Fruit fly (Drosophila melanogaster) whole organism, adult: Measurements from ENCODE around the gene Myc.
A peak's percentile ranks its signal among the peaks of the same experiment; 100 is the strongest.

Experiments used
- CG11617 ChIP-seq: fragments of 200-800 bp; sonication (Bioruptor generic); optimal IDR thresholded peaks from 2 replicates; lab custom pipeline; 2017; ENCODE audit warnings: mild to moderate bottlenecking, missing biosample characterization, missing genetic modification reagents, missing genetic modification characterization
- CG12768 ChIP-seq: fragments of 200-800 bp; sonication (Bioruptor generic); optimal IDR thresholded peaks from 2 replicates; lab custom pipeline; 2017; ENCODE audit warnings: missing biosample characterization, missing genetic modification characterization, mild to moderate bottlenecking, moderate library complexity, missing genetic modification reagents
- CG14711 ChIP-seq: fragments of 200-800 bp; sonication (Bioruptor generic); optimal IDR thresholded peaks from 2 replicates; lab custom pipeline; 2018; ENCODE audit warnings: missing biosample characterization, mild to moderate bottlenecking, missing genetic modification characterization, moderate library complexity
- CG1620 ChIP-seq: fragments of 200-800 bp; sonication (Bioruptor generic); optimal IDR thresholded peaks from 2 replicates; lab custom pipeline; 2016; ENCODE audit warnings: missing biosample characterization, missing genetic modification characterization
- CG33017 ChIP-seq: fragments of 200-800 bp; sonication (Bioruptor generic); optimal IDR thresholded peaks from 2 replicates; lab custom pipeline; 2018; ENCODE audit warnings: missing biosample characterization, mild to moderate bottlenecking, missing genetic modification characterization, moderate library complexity
- CG5204 ChIP-seq: fragments of 200-800 bp; sonication (Bioruptor generic); optimal IDR thresholded peaks from 2 replicates; lab custom pipeline; 2016; ENCODE audit warnings: missing biosample characterization, missing genetic modification characterization
- CG7045 ChIP-seq: fragments of 200-800 bp; sonication (Bioruptor generic); optimal IDR thresholded peaks from 2 replicates; lab custom pipeline; 2017; ENCODE audit warnings: missing biosample characterization, mild to moderate bottlenecking, missing genetic modification characterization
- CG7101 ChIP-seq: fragments of 200-800 bp; sonication (Bioruptor generic); optimal IDR thresholded peaks from 2 replicates; lab custom pipeline; 2018; ENCODE audit warnings: missing biosample characterization, mild to moderate bottlenecking, missing genetic modification characterization, moderate library complexity
- Clk ChIP-seq: fragments of 200-800 bp; sonication (Bioruptor generic); optimal IDR thresholded peaks from 2 replicates; lab custom pipeline; 2017; ENCODE audit warnings: missing biosample characterization, missing genetic modification characterization
- Crg-1 ChIP-seq: fragments of 200-800 bp; sonication (Bioruptor generic); optimal IDR thresholded peaks from 2 replicates; lab custom pipeline; 2016; ENCODE audit warnings: missing biosample characterization, missing genetic modification characterization
- Hr96 ChIP-seq: fragments of 200-800 bp; sonication (Bioruptor generic); optimal IDR thresholded peaks from 2 replicates; lab custom pipeline; 2016; ENCODE audit warnings: missing biosample characterization, missing genetic modification characterization
- Mnt ChIP-seq: fragments of 200-800 bp; sonication (Bioruptor generic); optimal IDR thresholded peaks from 2 replicates; lab custom pipeline; 2016; ENCODE audit warnings: missing biosample characterization, mild to moderate bottlenecking, missing genetic modification characterization
- bab1 ChIP-seq: fragments of 200-800 bp; sonication (Bioruptor generic); optimal IDR thresholded peaks from 3 replicates; lab custom pipeline; 2019; ENCODE audit warnings: missing biosample characterization, mild to moderate bottlenecking, missing genetic modification characterization, moderate library complexity
- cic ChIP-seq: fragments of 200-800 bp; sonication (Bioruptor generic); optimal IDR thresholded peaks from 2 replicates; lab custom pipeline; 2017; ENCODE audit warnings: missing biosample characterization, mild to moderate bottlenecking, missing genetic modification characterization, moderate library complexity
- cnc ChIP-seq, 2 experiments: fragments of >200 bp; optimal IDR thresholded peaks; 2 replicates each; lab custom pipeline; 2017
- kay ChIP-seq: fragments of 200-800 bp; sonication (Bioruptor generic); peaks from one replicate; lab custom pipeline; 2016; ENCODE audit warnings: missing biosample characterization, missing genetic modification characterization, borderline replicate concordance
- ovo ChIP-seq: fragments of 200-800 bp; sonication (Bioruptor generic); optimal IDR thresholded peaks from 2 replicates; lab custom pipeline; 2016; ENCODE audit warnings: missing biosample characterization, missing genetic modification characterization
- pad ChIP-seq: fragments of 200-800 bp; sonication (Bioruptor generic); optimal IDR thresholded peaks from 3 replicates; lab custom pipeline; 2017; ENCODE audit warnings: missing biosample characterization, missing genetic modification characterization, mild to moderate bottlenecking, moderate library complexity, missing genetic modification reagents
- tj ChIP-seq: fragments of 200-800 bp; sonication (Bioruptor generic); optimal IDR thresholded peaks from 3 replicates; lab custom pipeline; 2017; ENCODE audit warnings: missing biosample characterization, mild to moderate bottlenecking, missing genetic modification characterization, moderate library complexity
- toe ChIP-seq: fragments of 200-800 bp; sonication (Bioruptor generic); optimal IDR thresholded peaks from 2 replicates; lab custom pipeline; 2016; ENCODE audit warnings: missing biosample characterization, missing genetic modification characterization

Myc gene

DNA sequence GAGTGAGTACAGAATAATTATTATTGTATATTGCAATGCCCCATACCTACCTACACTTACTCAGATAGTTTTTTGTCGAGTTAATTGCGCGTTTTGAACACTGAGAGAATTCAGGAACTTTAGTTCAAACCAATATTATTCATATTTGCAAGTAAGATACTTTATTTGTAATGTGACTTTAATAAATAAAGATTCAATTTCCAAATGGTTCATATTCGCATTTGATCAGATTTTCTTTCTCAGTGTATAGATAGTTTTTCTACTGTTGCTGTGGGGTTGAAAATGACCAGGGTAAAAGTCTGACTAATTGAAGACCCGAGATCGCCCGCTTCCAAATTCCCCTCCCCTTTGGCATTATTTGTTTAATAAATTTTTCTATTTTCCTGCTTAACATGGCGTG is 21.2 kb downstream of the Myc start:
- TF ChIP-seq cnc (optimal IDR thresholded peaks at IDR 0.05; lab: Kevin White, UChicago), result no peak
- peak; percentile 35 for TF ChIP-seq kay (GFP tag; lab: Kevin White, UChicago)

DNA sequence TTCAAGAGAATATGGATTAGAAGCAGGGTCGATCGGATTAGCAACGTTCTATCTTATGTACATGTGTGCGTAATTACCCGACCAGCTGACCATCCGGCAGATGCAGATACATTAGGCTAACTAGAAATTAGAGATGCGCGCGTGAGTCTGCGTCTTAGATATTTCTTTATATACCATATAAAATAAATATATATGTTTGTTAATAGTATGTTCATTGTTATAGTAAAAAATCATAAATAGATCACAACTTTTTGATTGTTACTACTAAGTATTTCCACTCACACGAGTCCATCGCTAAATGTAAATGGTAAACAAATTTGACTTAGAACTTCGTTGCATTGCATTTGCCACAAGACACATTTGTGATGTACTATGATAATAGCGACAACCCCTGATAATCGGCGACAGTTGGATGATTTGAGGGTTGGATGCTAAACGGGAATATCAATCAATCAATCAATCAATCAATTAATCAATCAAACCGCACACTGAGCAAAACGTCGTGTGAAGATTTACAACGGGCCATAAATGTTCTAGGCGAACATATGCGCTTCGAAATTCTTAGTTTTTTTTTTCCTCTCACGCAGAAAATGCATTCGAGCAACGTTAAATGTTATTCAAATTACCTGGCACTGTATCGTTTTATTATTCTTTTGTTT is 24.0 kb downstream of the Myc start:
- no peak for TF ChIP-seq kay (GFP tag; lab: Kevin White, UChicago)
- TF ChIP-seq CG33017 (tag; lab: Kevin White, UChicago), result peak; percentile 21

dm6 chrX:3398576-3399277 is 25.8 kb downstream of the Myc start:
- TF ChIP-seq pad (GFP tag; lab: Kevin White, UChicago), result no peak
- TF ChIP-seq CG5204 (GFP tag; lab: Kevin White, UChicago), result no peak
- no peak for TF ChIP-seq CG33017 (tag; lab: Kevin White, UChicago)
- no peak for TF ChIP-seq CG7101 (tag; lab: Kevin White, UChicago)
- no peak for TF ChIP-seq toe (GFP tag; lab: Kevin White, UChicago)
- TF ChIP-seq kay (GFP tag; lab: Kevin White, UChicago), result no peak
- TF ChIP-seq CG1620 (GFP tag; lab: Kevin White, UChicago), result no peak
- no peak for TF ChIP-seq Mnt (GFP tag; lab: Kevin White, UChicago)
- TF ChIP-seq Hr96 (GFP tag; lab: Kevin White, UChicago), result no peak
- TF ChIP-seq tj, result no peak
- TF ChIP-seq CG12768 (GFP tag; lab: Kevin White, UChicago), result no peak
- no peak for TF ChIP-seq bab1 (GFP tag; lab: Kevin White, UChicago)
- no peak for TF ChIP-seq cnc (optimal IDR thresholded peaks at IDR 0.05; lab: Kevin White, UChicago)
- no peak for TF ChIP-seq CG7045 (GFP tag; lab: Kevin White, UChicago)

DNA sequence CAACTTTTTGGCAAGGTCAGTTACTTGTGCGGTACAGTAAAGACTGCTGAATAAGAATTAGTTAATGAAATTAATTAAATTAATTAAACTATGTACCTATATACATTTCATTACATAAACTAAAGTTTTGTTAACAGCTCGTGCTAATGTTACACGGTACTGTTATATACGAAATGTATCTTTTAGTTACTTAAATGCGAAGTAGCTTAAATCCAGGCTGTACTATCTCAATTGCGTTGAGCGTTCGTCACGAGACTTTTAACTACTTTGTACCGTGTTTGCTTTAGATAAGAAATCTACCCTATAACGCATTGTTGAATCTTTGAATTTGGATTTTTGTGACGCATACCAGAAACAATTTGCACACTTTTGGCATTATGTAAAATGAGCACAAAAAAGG is 26.3 kb downstream of the Myc start:
- TF ChIP-seq CG7045 (GFP tag; lab: Kevin White, UChicago), result no peak
- TF ChIP-seq Crg-1 (GFP tag; lab: Kevin White, UChicago), result no peak
- TF ChIP-seq CG14711, result peak; percentile 54
- TF ChIP-seq toe (GFP tag; lab: Kevin White, UChicago), result no peak
- TF ChIP-seq ovo, result no peak

dm6 chrX:3403411-3403810 is 30.5 kb downstream of the Myc start:
- TF ChIP-seq CG5204 (GFP tag; lab: Kevin White, UChicago) (no peak), cnc (optimal IDR thresholded peaks at IDR 0.05; lab: Kevin White, UChicago) (no peak), toe (GFP tag; lab: Kevin White, UChicago) (no peak), bab1 (GFP tag; lab: Kevin White, UChicago) (no peak), pad (GFP tag; lab: Kevin White, UChicago) (no peak), CG7045 (GFP tag; lab: Kevin White, UChicago) (no peak), Mnt (GFP tag; lab: Kevin White, UChicago) (no peak), Crg-1 (GFP tag; lab: Kevin White, UChicago) (no peak), CG14711 (no peak)

- no peak for TF ChIP-seq CG1620 (GFP tag; lab: Kevin White, UChicago)
- no peak for TF ChIP-seq CG14711
- no peak for TF ChIP-seq ovo
- TF ChIP-seq tj, result no peak
- TF ChIP-seq bab1 (GFP tag; lab: Kevin White, UChicago), result no peak
- no peak for TF ChIP-seq pad (GFP tag; lab: Kevin White, UChicago)
- no peak for TF ChIP-seq Mnt (GFP tag; lab: Kevin White, UChicago)
- TF ChIP-seq toe (GFP tag; lab: Kevin White, UChicago), result no peak
- TF ChIP-seq CG12768 (GFP tag; lab: Kevin White, UChicago), result no peak
Observed at dm6 chrX:3404698-3405097, 31.7 kb downstream of the Myc start.

DNA sequence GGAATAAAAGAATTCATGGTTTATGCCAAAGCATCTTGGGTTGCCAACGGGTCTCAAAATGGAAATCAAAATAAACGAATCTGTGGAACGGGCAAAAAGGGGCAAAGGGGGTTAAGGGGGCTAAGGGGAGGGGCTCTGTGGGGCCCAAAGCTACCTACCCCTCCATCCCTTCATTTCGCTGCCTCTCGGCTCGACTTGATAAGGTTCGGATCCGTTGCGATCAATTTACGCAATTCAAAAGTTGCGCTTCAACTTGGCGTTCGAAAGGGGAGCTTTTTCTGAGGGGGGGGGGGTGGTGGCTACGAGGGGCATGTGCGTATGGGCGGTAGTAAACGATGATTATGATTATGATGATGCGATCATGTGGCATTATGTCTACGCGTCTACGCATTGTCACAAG is 32.5 kb downstream of the Myc start:
- TF ChIP-seq pad (GFP tag; lab: Kevin White, UChicago), result no peak
- TF ChIP-seq Mnt (GFP tag; lab: Kevin White, UChicago), result no peak
- TF ChIP-seq CG7101 (tag; lab: Kevin White, UChicago), result no peak

DNA sequence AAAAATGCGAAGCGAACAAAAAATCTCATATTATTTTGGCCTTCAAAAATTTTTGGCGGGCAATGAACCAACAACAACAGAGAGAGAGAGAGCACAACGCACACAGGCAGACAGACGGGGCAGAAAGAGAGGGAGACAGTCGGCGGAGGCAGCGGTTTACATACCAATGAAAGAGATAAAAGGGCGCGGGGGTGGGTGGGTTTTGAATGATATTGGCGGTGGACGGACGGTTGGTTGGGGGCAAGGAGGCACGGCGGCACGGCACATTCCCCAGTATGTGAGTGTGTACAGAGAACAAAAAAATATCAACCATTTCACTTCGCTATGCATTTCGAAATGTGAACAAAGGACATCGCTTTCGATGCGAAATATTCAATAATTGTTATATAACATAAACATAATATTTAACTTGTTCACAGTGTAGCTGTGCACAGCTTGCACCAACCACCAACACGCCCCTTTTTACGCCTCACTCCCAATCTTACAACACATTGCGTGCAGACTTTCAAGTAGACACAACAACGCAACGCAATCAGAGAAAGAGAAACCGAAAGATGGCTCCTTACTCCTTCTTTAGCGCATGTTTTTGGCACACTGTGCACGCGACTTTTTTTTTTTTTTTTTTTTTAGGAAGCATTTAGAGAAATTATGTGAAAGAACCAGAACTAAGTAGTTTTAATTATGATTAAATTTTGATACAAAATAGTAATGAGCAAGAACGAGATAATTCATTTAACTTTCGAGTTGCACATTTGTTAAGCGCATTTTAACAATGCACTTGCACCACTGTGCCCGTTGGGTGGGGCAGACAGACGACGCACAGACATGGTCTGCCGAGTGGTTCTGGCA is 35.0 kb downstream of the Myc start:
- TF ChIP-seq tj, result no peak
- TF ChIP-seq ovo, result no peak
- no peak for TF ChIP-seq Clk
- TF ChIP-seq CG11617 (GFP tag; lab: Kevin White, UChicago), result no peak
- no peak for TF ChIP-seq Hr96 (GFP tag; lab: Kevin White, UChicago)
- TF ChIP-seq CG5204 (GFP tag; lab: Kevin White, UChicago), result no peak
- TF ChIP-seq CG12768 (GFP tag; lab: Kevin White, UChicago), result no peak
- no peak for TF ChIP-seq bab1 (GFP tag; lab: Kevin White, UChicago)
- no peak for TF ChIP-seq pad (GFP tag; lab: Kevin White, UChicago)
- TF ChIP-seq toe (GFP tag; lab: Kevin White, UChicago), result no peak
- no peak for TF ChIP-seq CG33017 (tag; lab: Kevin White, UChicago)
- TF ChIP-seq cnc (optimal IDR thresholded peaks at IDR 0.05; lab: Kevin White, UChicago), result no peak
- TF ChIP-seq CG7101 (tag; lab: Kevin White, UChicago), result no peak
- no peak for TF ChIP-seq cic (GFP tag; lab: Kevin White, UChicago)
- no peak for TF ChIP-seq Crg-1 (GFP tag; lab: Kevin White, UChicago)
- TF ChIP-seq CG1620 (GFP tag; lab: Kevin White, UChicago), result no peak
- TF ChIP-seq CG14711, result no peak
- TF ChIP-seq Mnt (GFP tag; lab: Kevin White, UChicago), result no peak
